Worm (Caenorhabditis elegans): ENCODE measurements around the gene F17E9.4.

DNA sequence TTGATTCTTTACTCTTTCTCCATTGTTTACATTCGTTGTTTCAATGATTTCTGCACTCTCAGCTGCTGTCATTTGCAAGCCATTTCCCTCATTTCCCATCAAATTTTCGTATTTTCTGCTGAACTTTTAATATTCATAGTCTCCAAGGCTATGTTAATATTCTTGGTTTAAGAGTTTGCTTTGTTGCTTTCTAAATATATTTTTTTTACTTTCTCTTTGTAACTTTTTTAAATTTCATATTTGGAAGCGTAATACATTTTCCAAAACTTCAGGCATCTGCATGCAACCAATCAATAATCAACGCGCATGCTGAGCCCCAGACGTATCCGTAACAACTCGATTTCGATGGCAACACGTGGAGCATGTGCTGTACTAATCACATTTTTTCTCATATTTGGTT is 12.6 kb downstream of the F17E9.4 start, which contains the start of gene sqv-1:
- no peak for TF ChIP-seq med-1 (GFP tag; optimal IDR thresholded peaks at IDR 0.05; ENCODE audit: insufficient read depth)
- no peak for TF ChIP-seq T22C8.4 (GFP tag; IDR thresholded peaks at IDR 0.05)
- no peak for TF ChIP-seq tab-1 (GFP tag; IDR thresholded peaks at IDR 0.05)
- no peak for TF ChIP-seq ref-1 (GFP tag; conservative IDR thresholded peaks at IDR 0.05)
- TF ChIP-seq flt-1 (GFP tag; IDR thresholded peaks at IDR 0.05), result no peak
